Worm (Caenorhabditis elegans): ENCODE measurements around the gene acly-1.
A peak's percentile ranks its signal among the peaks of the same experiment; 100 is the strongest.

The acly-1 gene

DNA sequence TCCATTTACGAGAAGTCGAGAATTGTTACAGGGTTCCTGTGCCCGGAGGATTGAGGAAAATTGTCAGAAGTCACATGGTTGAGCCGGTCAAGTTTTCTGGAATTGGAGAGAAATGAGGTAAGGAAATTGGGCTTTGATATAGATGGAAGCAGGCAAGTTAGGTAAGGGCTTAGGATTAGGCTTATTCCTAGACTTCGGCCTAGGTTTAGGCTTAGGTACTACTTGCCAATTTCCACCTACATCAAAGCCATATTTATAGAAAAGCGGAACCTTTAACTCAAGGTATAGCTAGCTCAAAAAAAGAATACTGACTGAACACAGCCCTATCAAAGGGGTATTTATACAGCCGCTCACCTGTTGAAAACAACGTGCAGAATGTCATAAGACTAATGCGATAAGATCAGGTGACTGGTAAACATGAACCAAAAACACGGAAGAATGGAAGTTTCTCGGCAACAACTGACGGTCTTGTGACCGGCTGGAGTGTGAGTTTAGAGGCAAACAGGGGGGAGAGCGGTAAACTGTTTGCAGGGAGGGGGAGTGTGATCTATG lies 25.3 kb downstream of the acly-1 start (continued):
- TF ChIP-seq tlp-1 (tag; optimal IDR thresholded peaks at IDR 0.05) (peak; percentile 6), rnt-1 (tag; optimal IDR thresholded peaks at IDR 0.05) (peak; percentile 91), dpl-1 (GFP tag; optimal IDR thresholded peaks at IDR 0.05) (peak; percentile 62 to 75 (median 66)), mep-1 (tag; optimal IDR thresholded peaks at IDR 0.05) (peak; percentile 83), snpc-4 (tag; optimal IDR thresholded peaks at IDR 0.05) (peak; percentile 49), nhr-237 (tag; optimal IDR thresholded peaks at IDR 0.05) (peak; percentile 65), vab-15 (tag; optimal IDR thresholded peaks at IDR 0.05) (peak; percentile 79), C04F5.9 (tag; optimal IDR thresholded peaks at IDR 0.05) (peak; percentile 76), ceh-82 (tag; optimal IDR thresholded peaks at IDR 0.05) (peak in 1 of 3 experiments; percentile 2), nhr-11 (tag; optimal IDR thresholded peaks at IDR 0.05) (peak; percentile 75), pag-3 (tag; optimal IDR thresholded peaks at IDR 0.05; ENCODE audit: borderline replicate concordance, insufficient read depth) (no peak), ceh-63 (GFP tag; optimal IDR thresholded peaks at IDR 0.05) (no peak), efl-1 (optimal IDR thresholded peaks at IDR 0.05) (peak; percentile 69 to 75), efl-1 (GFP tag; optimal IDR thresholded peaks at IDR 0.05 in 1 of 2) (peak; percentile 47 to 97), unc-98 (GFP tag; IDR thresholded peaks at IDR 0.05) (peak; percentile 54; the same call in 1 of the 2 replicates), ztf-4 (tag; optimal IDR thresholded peaks at IDR 0.05) (peak; percentile 82), zip-4 (GFP tag; optimal IDR thresholded peaks at IDR 0.05) (peak; percentile 64), aly-2 (tag; optimal IDR thresholded peaks at IDR 0.05) (no peak), xbp-1 (tag; optimal IDR thresholded peaks at IDR 0.05) (peak; percentile 82), hlh-17 (GFP tag; optimal IDR thresholded peaks at IDR 0.05; ENCODE audit: borderline replicate concordance) (peak; percentile 46), ceh-90 (tag; optimal IDR thresholded peaks at IDR 0.05) (no peak), nhr-12 (tag; optimal IDR thresholded peaks at IDR 0.05) (no peak), aha-1 (tag; optimal IDR thresholded peaks at IDR 0.05) (peak; percentile 98), unc-30 (tag; optimal IDR thresholded peaks at IDR 0.05) (no peak), pqm-1 (tag; optimal IDR thresholded peaks at IDR 0.05) (no peak), efl-3 (GFP tag; optimal IDR thresholded peaks at IDR 0.05) (peak; percentile 35), unc-62 (GFP tag; optimal IDR thresholded peaks at IDR 0.05) (no peak), C16A3.4 (tag; optimal IDR thresholded peaks at IDR 0.05) (peak; percentile 98), fkh-4 (tag; optimal IDR thresholded peaks at IDR 0.05; ENCODE audit: borderline replicate concordance) (no peak), elt-2 (tag; optimal IDR thresholded peaks at IDR 0.05) (peak; percentile 98), ets-5 (GFP tag; IDR thresholded peaks at IDR 0.05) (no peak), Y116A8C.19 (tag; optimal IDR thresholded peaks at IDR 0.05; ENCODE audit: borderline replicate concordance) (no peak), fos-1 (tag; optimal IDR thresholded peaks at IDR 0.05) (peak; percentile 68), sox-4 (tag; optimal IDR thresholded peaks at IDR 0.05) (peak; percentile 49), fkh-10 (GFP tag; optimal IDR thresholded peaks at IDR 0.05) (no peak), mab-9 (GFP tag; IDR thresholded peaks at IDR 0.05) (peak; percentile 78; the same call in 1 of the 2 replicates), elt-3 (tag; optimal IDR thresholded peaks at IDR 0.05) (peak; percentile 34 to 100 (median 85)), grh-1 (GFP tag; IDR thresholded peaks at IDR 0.05) (peak; percentile 96), lin-14 (GFP tag; optimal IDR thresholded peaks at IDR 0.05) (peak; percentile 95), hlh-4 (tag; optimal IDR thresholded peaks at IDR 0.05) (no peak), unc-130 (tag; optimal IDR thresholded peaks at IDR 0.05) (peak; percentile 96)

DNA sequence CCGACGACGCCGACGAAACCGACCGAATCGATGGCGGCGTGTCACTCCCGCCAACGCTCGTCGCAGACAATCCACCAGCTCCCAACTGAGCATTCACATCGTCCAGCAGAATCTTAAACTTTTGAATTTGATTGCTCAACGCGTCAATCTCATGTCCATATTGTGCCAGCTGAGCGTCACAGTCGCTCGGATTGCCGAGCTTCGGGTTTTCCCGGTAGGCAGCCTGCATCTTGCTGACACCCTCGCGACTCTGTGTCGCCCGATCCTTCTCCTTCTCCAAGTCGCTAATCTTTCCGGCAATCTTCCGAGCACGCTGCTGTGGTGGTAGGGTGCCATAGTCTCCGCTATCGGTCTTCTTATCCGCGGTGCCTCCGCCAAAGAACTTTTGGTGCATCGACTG lies 33.0 kb downstream of the acly-1 start:
- TF ChIP-seq nhr-85 (tag) (no peak), C34B4.2 (tag; optimal IDR thresholded peaks at IDR 0.05) (no peak), xbp-1 (tag; optimal IDR thresholded peaks at IDR 0.05) (no peak), ama-1 (optimal IDR thresholded peaks at IDR 0.05) (no peak), snu-23 (GFP tag; optimal IDR thresholded peaks at IDR 0.05) (no peak), unc-30 (tag; optimal IDR thresholded peaks at IDR 0.05) (no peak), nhr-12 (tag; optimal IDR thresholded peaks at IDR 0.05) (no peak), unc-86 (tag; optimal IDR thresholded peaks at IDR 0.05) (no peak), elt-2 (tag; optimal IDR thresholded peaks at IDR 0.05) (no peak)
